Worm (Caenorhabditis elegans): ENCODE results near the gene T11G6.5.

The T11G6.5 gene

DNA sequence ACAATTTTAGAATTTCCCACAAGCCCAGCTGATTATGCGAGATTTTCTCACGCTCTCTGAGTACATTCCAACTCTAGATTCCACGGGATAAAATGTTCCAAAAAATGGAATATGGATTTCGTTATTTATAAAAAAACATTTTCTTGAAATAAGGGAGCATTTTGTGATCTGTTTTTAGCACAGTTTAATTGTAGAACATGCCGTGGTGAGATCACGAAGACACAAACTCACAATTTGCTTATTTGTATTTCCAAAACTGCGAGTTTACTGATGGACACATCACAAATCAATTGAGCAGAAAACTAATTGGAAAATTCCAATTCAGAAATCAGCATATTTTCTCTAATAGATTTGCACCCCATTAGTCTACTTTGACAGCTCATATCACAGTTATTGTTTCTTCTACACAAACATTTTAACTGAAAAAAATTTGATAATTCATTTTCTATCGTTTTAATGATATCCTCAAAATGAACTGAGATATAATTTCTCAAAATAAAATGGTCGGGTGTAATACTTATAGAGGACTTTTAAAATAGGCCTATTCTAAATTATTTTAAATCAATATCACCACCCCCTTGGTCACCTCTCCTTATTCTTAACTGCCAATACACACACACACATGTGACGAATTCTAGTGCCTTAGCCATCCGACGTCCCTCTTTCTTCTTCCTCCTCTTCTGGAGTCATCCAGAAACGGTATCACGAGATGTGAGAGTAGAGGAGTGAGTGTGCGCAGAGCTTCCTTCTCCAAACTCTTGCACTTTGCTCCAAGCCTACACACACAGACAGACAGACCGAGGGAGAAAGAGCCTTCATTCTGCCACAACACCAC lies 21.5 kb downstream of the T11G6.5 start:
- TF ChIP-seq M03D4.4 (tag; optimal IDR thresholded peaks at IDR 0.05) = no peak
- TF ChIP-seq ham-2 (GFP tag; optimal IDR thresholded peaks at IDR 0.05) = no peak
- TF ChIP-seq nhr-28 (tag; optimal IDR thresholded peaks at IDR 0.05) = no peak
- TF ChIP-seq cnd-1 (tag; optimal IDR thresholded peaks at IDR 0.05) = no peak
- no peak for TF ChIP-seq ces-1 (GFP tag; optimal IDR thresholded peaks at IDR 0.05)
- TF ChIP-seq bed-3 (GFP tag; optimal IDR thresholded peaks at IDR 0.05) = no peak
- no peak for TF ChIP-seq mab-5 (tag; optimal IDR thresholded peaks at IDR 0.05)
- no peak for TF ChIP-seq ceh-83 (GFP tag; optimal IDR thresholded peaks at IDR 0.05)
- TF ChIP-seq sptf-1 (tag; optimal IDR thresholded peaks at IDR 0.05) = no peak
- no peak for TF ChIP-seq unc-39 (tag; optimal IDR thresholded peaks at IDR 0.05)
- TF ChIP-seq elt-3 (tag; optimal IDR thresholded peaks at IDR 0.05) = no peak
- no peak for TF ChIP-seq lin-32 (GFP tag; optimal IDR thresholded peaks at IDR 0.05)
- TF ChIP-seq blmp-1 (tag; optimal IDR thresholded peaks at IDR 0.05) = no peak
- TF ChIP-seq flh-1 (GFP tag; optimal IDR thresholded peaks at IDR 0.05) = no peak
- TF ChIP-seq nhr-237 (tag; optimal IDR thresholded peaks at IDR 0.05) = no peak

DNA sequence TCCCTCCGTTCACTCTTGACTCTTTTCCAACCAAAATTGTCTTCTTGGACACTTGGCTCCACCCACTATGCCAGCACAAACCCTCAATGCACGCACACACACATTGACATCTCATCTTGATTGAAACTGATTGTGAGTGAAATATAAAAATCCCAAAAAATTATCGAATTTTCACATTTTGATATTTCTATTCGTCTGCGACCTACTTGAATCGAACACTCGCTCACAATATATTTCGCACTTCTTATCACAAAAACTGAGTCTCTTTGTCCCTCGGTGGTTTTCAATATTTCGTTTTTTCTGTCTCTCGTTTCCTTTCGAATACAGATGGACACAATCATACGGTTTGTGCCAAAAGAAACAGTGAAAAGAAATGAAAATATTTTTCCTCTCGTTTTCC lies 22.4 kb downstream of the T11G6.5 start:
- TF ChIP-seq mls-2 (tag; optimal IDR thresholded peaks at IDR 0.05) (no peak), sptf-1 (tag; optimal IDR thresholded peaks at IDR 0.05) (no peak), zip-8 (tag; optimal IDR thresholded peaks at IDR 0.05) (no peak), mab-5 (tag; optimal IDR thresholded peaks at IDR 0.05) (no peak), mep-1 (tag; optimal IDR thresholded peaks at IDR 0.05) (no peak)

DNA sequence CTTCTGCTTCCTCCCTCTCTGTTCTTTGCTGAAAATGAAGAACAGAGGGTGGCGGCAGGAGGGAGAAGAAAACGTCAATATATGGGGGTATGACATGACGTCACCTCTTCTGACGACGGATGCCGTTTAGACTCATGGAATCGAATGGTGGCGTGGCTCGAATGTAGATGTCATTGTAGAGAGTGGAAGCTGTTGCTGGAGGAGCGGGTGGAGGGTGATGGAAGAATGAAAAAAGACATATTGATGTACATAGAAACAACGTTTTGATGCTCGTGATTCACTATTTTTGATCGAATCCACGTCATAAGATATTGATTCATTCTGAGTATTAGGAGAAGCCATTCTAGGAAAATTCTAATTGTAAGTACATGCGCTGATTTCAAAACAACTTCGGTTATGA lies 23.5 kb downstream of the T11G6.5 start:
- TF ChIP-seq tbx-8 (GFP tag; optimal IDR thresholded peaks at IDR 0.05) (no peak), nhr-12 (tag; optimal IDR thresholded peaks at IDR 0.05) (no peak), elt-3 (tag; optimal IDR thresholded peaks at IDR 0.05) (no peak), sem-2 (GFP tag; optimal IDR thresholded peaks at IDR 0.05) (no peak)

DNA sequence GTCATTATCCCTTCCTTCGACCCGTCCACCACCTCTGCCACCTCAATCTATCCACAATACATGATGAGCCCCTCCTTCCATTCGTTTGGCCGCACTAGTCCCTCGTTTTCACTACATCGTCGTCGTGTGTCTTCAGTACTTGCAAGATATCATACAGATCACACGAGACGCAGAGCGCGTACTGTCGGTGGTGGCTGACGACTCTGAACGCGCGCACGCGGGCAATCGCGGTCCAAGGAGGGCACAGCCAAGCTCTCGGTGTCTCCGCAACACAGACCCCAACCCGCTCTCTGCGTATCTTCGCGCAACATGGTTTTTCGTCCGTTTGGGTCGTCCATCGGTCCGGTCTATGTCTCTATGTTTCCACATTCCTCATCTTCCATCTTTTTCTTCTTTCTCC lies 25.5 kb downstream of the T11G6.5 start:
- TF ChIP-seq sptf-1 (tag; optimal IDR thresholded peaks at IDR 0.05) (peak; percentile 72), ham-2 (GFP tag; optimal IDR thresholded peaks at IDR 0.05) (peak; percentile 81), mab-5 (tag; optimal IDR thresholded peaks at IDR 0.05) (no peak), snpc-4 (tag; optimal IDR thresholded peaks at IDR 0.05) (no peak), nhr-76 (tag; optimal IDR thresholded peaks at IDR 0.05) (no peak), lsy-2 (tag; optimal IDR thresholded peaks at IDR 0.05) (no peak), unc-120 (tag; optimal IDR thresholded peaks at IDR 0.05; ENCODE audit: poor library complexity, severe bottlenecking) (peak; percentile 57), tbx-8 (GFP tag; optimal IDR thresholded peaks at IDR 0.05) (no peak), ceh-83 (GFP tag; optimal IDR thresholded peaks at IDR 0.05) (no peak), unc-62 (GFP tag; optimal IDR thresholded peaks at IDR 0.05) (peak; percentile 31), mls-2 (tag; optimal IDR thresholded peaks at IDR 0.05) (peak; percentile 81), nhr-237 (tag; optimal IDR thresholded peaks at IDR 0.05) (no peak), cnd-1 (tag; optimal IDR thresholded peaks at IDR 0.05) (peak; percentile 64), unc-39 (tag; optimal IDR thresholded peaks at IDR 0.05) (no peak), blmp-1 (tag; optimal IDR thresholded peaks at IDR 0.05) (peak; percentile 49), ztf-11 (tag; optimal IDR thresholded peaks at IDR 0.05) (peak; percentile 39), sem-2 (GFP tag; optimal IDR thresholded peaks at IDR 0.05) (no peak), nhr-28 (tag; optimal IDR thresholded peaks at IDR 0.05) (no peak), zip-8 (tag; optimal IDR thresholded peaks at IDR 0.05) (no peak), bed-3 (GFP tag; optimal IDR thresholded peaks at IDR 0.05) (no peak), ces-1 (GFP tag; optimal IDR thresholded peaks at IDR 0.05) (no peak), M03D4.4 (tag; optimal IDR thresholded peaks at IDR 0.05) (peak; percentile 10), nhr-2 (tag; optimal IDR thresholded peaks at IDR 0.05) (peak; percentile 96), flh-1 (GFP tag; optimal IDR thresholded peaks at IDR 0.05) (no peak), ceh-39 (tag; optimal IDR thresholded peaks at IDR 0.05) (peak; percentile 14), pha-4 (tag; optimal IDR thresholded peaks at IDR 0.05) (peak; percentile 52), lin-13 (tag; optimal IDR thresholded peaks at IDR 0.05) (peak; percentile 38), drap-1 (GFP tag; optimal IDR thresholded peaks at IDR 0.05) (peak; percentile 58), lin-32 (GFP tag; optimal IDR thresholded peaks at IDR 0.05) (no peak), mep-1 (tag; optimal IDR thresholded peaks at IDR 0.05) (peak; percentile 52), hlh-1 (tag; optimal IDR thresholded peaks at IDR 0.05) (peak; percentile 32)
